Worm (Caenorhabditis elegans) whole organism, mixed stage, embryonic: ENCODE measurements around the gene T18D3.6.
A peak's percentile ranks its signal among the peaks of the same experiment; 100 is the strongest.

Experiments
- ces-1 ChIP-seq: fragments of 150-350 bp; optimal IDR thresholded peaks from 2 replicates; lab custom pipeline; 2014; ENCODE audit warnings: missing biosample characterization, missing genetic modification reagents, missing genetic modification characterization
- lsy-2 ChIP-seq: fragments of 150-350 bp; optimal IDR thresholded peaks from 2 replicates; lab custom pipeline; 2014; ENCODE audit warnings: missing biosample characterization, missing genetic modification characterization
- mep-1 ChIP-seq: fragments of 150-350 bp; optimal IDR thresholded peaks from 2 replicates; lab custom pipeline; 2017; ENCODE audit warnings: missing biosample characterization, missing genetic modification reagents, missing genetic modification characterization, inconsistent platforms
- nhr-237 ChIP-seq: fragments of 150-350 bp; optimal IDR thresholded peaks from 2 replicates; lab custom pipeline; 2014; ENCODE audit warnings: missing biosample characterization, missing genetic modification characterization
- nhr-76 ChIP-seq: sonication (generic microtip); optimal IDR thresholded peaks from 2 replicates; lab custom pipeline; 2017; ENCODE audit warnings: missing biosample characterization, missing genetic modification characterization
- pha-4 ChIP-seq: fragments of 150-350 bp; optimal IDR thresholded peaks from 2 replicates; lab custom pipeline; 2018; ENCODE audit warnings: missing biosample characterization, missing genetic modification reagents, missing genetic modification characterization
- snpc-4 ChIP-seq: fragments of 150-350 bp; optimal IDR thresholded peaks from 2 replicates; lab custom pipeline; 2014; ENCODE audit warnings: missing biosample characterization, missing genetic modification characterization
- zip-8 ChIP-seq: fragments of 150-350 bp; optimal IDR thresholded peaks from 2 replicates; lab custom pipeline; 2014; ENCODE audit warnings: missing biosample characterization, missing genetic modification characterization
- ztf-11 ChIP-seq: fragments of 150-350 bp; optimal IDR thresholded peaks from 2 replicates; lab custom pipeline; 2014; ENCODE audit warnings: missing biosample characterization, missing genetic modification characterization

DNA sequence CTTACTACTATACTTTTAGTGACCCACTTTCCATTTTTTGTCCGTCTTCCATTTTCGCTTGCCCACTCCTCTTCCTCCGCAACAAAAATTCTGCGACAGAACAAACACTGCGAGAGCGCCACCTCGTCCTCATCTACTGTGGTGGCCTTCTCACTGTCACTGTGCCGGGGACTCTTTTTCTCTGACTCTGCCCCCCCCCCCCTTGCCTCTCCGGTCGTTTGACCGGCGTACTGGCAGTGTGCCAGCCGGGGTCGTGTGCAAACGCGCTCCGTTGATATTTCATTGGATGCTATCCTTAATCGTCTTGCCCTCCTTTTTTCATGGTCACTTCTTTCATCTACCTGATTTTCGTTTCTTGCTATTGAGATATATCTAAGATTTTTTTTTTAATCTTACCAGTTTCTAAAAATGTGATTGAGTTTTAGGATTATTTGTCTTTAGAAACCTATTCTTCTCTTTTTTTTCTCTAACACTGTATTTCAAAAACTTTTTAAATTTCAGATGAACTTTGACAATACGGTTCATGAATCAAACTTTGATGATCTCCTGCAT is 30.8 kb downstream of the T18D3.6 start, which contains the start of gene atf-6:
- peak; percentile 53 for TF ChIP-seq nhr-237 (tag; lab: Kevin White, UChicago)
- TF ChIP-seq ces-1 (GFP tag; lab: Kevin White, UChicago) = peak; percentile 40
- TF ChIP-seq mep-1 (tag; lab: Kevin White, UChicago) = peak; percentile 47
- TF ChIP-seq nhr-76 (tag; lab: Kevin White, UChicago) = no peak
- TF ChIP-seq zip-8 (tag; lab: Kevin White, UChicago) = no peak
- TF ChIP-seq lsy-2 = peak; percentile 46
- peak; percentile 60 for TF ChIP-seq pha-4 (tag; lab: Kevin White, UChicago)
- TF ChIP-seq snpc-4 (tag; lab: Kevin White, UChicago) = no peak
- TF ChIP-seq ztf-11 = peak; percentile 6
